Fruit fly (Drosophila melanogaster): Measurements from ENCODE around the gene Nep7.

The Nep7 gene

DNA sequence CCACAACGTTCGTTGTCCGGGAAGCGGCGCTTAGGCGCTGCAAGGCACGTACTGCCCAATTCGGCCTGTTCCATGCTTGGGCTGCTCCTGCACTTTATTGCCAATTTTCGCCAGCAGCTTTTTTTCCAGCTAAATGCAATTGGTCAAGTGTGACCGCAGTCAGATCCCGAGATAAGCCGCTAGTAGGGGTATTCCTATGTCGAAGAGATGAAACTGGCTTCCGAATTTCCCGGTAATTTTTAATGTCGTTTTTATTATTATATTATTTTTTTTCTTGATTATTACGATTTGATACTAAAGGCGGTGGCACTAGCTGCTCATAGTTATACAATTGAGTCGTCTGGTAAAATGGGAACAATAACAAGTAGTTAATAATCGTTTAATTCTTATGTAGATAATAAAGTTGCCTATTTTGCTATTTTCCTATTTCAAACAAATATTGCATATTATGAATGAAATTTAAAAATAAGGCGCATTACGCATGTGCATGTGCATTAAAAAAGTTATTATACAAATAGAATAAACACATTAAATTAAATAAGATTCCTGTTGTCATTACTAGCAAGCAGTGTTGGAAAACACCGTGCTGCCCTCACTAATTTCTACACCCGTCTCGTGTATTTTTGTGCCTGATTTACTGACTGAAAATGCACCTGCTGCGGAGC lies 38.2 kb upstream of the Nep7 start, which contains the start of the genes CG5003 and mRpS22 (continued):
- peak; percentile 39 for TF ChIP-seq net (GFP tag; optimal IDR thresholded peaks at IDR 0.05)
- peak; percentile 32 for TF ChIP-seq CG10669 (GFP tag; optimal IDR thresholded peaks at IDR 0.05)
- TF ChIP-seq salr (GFP tag; optimal IDR thresholded peaks at IDR 0.05), result peak in 1 of 2 experiments; percentile 59
- TF ChIP-seq dsx (GFP tag; optimal IDR thresholded peaks at IDR 0.05; ENCODE audit: poor library complexity, severe bottlenecking), result no peak
- TF ChIP-seq CG11294 (GFP tag; IDR thresholded peaks at IDR 0.05), result no peak; the same call in 1 of the 2 replicates
- TF ChIP-seq CG6276 (GFP tag; optimal IDR thresholded peaks at IDR 0.05), result no peak
- no peak for TF ChIP-seq fd85E (GFP tag; optimal IDR thresholded peaks at IDR 0.05)
- TF ChIP-seq CG11762 (GFP tag; optimal IDR thresholded peaks at IDR 0.05; ENCODE audit: insufficient read depth), result peak; percentile 56

DNA sequence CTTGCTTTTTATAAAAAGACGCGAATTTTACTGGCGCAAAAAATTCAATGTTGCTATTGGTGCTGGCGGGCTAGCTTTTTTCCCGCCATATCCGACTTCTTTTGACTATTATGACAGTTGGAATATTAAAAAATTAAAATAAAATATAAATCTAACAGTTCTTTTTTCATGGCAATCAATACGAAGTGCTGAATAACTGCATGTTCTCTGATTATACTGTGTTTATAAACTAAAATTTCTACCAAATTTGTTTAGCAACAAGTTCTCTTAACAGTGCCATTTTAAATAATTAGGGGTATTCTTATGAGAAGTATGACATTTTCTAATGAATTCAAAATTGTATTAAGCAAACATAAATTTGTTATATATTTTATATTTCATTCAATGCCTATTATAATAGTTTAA lies 35.3 kb upstream of the Nep7 start, which contains the start of gene Boh1:
Gene Boh1, minus strand, starts transcription at position 76 of the 405 bp plus-strand sequence.
- TF ChIP-seq Sox102F (GFP tag; optimal IDR thresholded peaks at IDR 0.05), result peak; percentile 1
- TF ChIP-seq Sox14 (GFP tag; optimal IDR thresholded peaks at IDR 0.05), result no peak
- no peak for TF ChIP-seq Ets96B (tag; optimal IDR thresholded peaks at IDR 0.05)
- TF ChIP-seq cyc (GFP tag; optimal IDR thresholded peaks at IDR 0.05), result peak; percentile 4
- peak; percentile 77 for TF ChIP-seq Eip78C (GFP tag)
- peak in 1 of 2 experiments; percentile 20 for TF ChIP-seq salr (GFP tag; optimal IDR thresholded peaks at IDR 0.05)
- no peak for TF ChIP-seq Ets21C (GFP tag; optimal IDR thresholded peaks at IDR 0.05)
- TF ChIP-seq CG6854 (GFP tag; optimal IDR thresholded peaks at IDR 0.05), result no peak
- TF ChIP-seq CG10631 (GFP tag; optimal IDR thresholded peaks at IDR 0.05), result peak; percentile 13
- peak; percentile 11 for TF ChIP-seq CG6792 (GFP tag; optimal IDR thresholded peaks at IDR 0.05)
- TF ChIP-seq pdm3 (GFP tag; optimal IDR thresholded peaks at IDR 0.05), result peak; percentile 23
- TF ChIP-seq lz (GFP tag; optimal IDR thresholded peaks at IDR 0.05), result peak; percentile 19
- no peak for TF ChIP-seq CG6163 (GFP tag; IDR thresholded peaks at IDR 0.05)
- peak; percentile 69 for TF ChIP-seq svp (GFP tag)
- TF ChIP-seq CG3919 (GFP tag; optimal IDR thresholded peaks at IDR 0.05), result peak; percentile 23
- no peak for TF ChIP-seq CG31627 (GFP tag; optimal IDR thresholded peaks at IDR 0.05)
- TF ChIP-seq Lpt (GFP tag; optimal IDR thresholded peaks at IDR 0.05), result no peak
- TF ChIP-seq acj6 (GFP tag; optimal IDR thresholded peaks at IDR 0.05), result no peak
- TF ChIP-seq Smox (GFP tag; optimal IDR thresholded peaks at IDR 0.05), result peak; percentile 33
- no peak for TF ChIP-seq Hr39 (GFP tag; optimal IDR thresholded peaks at IDR 0.05)
- TF ChIP-seq eg (GFP tag; IDR thresholded peaks at IDR 0.05), result 0 out of 3 replicates have a peak, but pooled peaks have one; percentile 17
- TF ChIP-seq Met (GFP tag; optimal IDR thresholded peaks at IDR 0.05), result peak; percentile 48
- TF ChIP-seq esn (GFP tag; optimal IDR thresholded peaks at IDR 0.05), result peak; percentile 44
- TF ChIP-seq CG3032 (tag; optimal IDR thresholded peaks at IDR 0.05), result peak; percentile 45
- no peak for TF ChIP-seq Hr38 (GFP tag; optimal IDR thresholded peaks at IDR 0.05)
- TF ChIP-seq Hr4 (GFP tag; optimal IDR thresholded peaks at IDR 0.05), result no peak
- TF ChIP-seq CG6276 (GFP tag; optimal IDR thresholded peaks at IDR 0.05), result no peak
- peak; percentile 32 for TF ChIP-seq topi (GFP tag; optimal IDR thresholded peaks at IDR 0.05)
- peak; percentile 38 for TF ChIP-seq fkh (GFP tag; optimal IDR thresholded peaks at IDR 0.05)
- peak; percentile 79 for TF ChIP-seq achi (GFP tag; optimal IDR thresholded peaks at IDR 0.05)
- TF ChIP-seq CG11762 (GFP tag; optimal IDR thresholded peaks at IDR 0.05; ENCODE audit: insufficient read depth), result no peak
- no peak for TF ChIP-seq CG32006 (GFP tag; optimal IDR thresholded peaks at IDR 0.05)
- TF ChIP-seq Gug (GFP tag; IDR thresholded peaks at IDR 0.05), result no peak
- TF ChIP-seq dac (GFP tag; optimal IDR thresholded peaks at IDR 0.05), result no peak
- no peak for TF ChIP-seq CG11294 (GFP tag; IDR thresholded peaks at IDR 0.05)
- TF ChIP-seq CG34406 (GFP tag; optimal IDR thresholded peaks at IDR 0.05), result peak; percentile 10
- no peak for TF ChIP-seq Blimp-1 (GFP tag; optimal IDR thresholded peaks at IDR 0.05)
- TF ChIP-seq dsx (GFP tag; optimal IDR thresholded peaks at IDR 0.05; ENCODE audit: poor library complexity, severe bottlenecking), result peak; percentile 66
- TF ChIP-seq fd59A (GFP tag; optimal IDR thresholded peaks at IDR 0.05), result no peak
- no peak for TF ChIP-seq CG6808 (GFP tag; optimal IDR thresholded peaks at IDR 0.05)
- peak; percentile 29 for TF ChIP-seq OdsH (GFP tag; optimal IDR thresholded peaks at IDR 0.05)

All from whole organism, prepupa.